Worm (Caenorhabditis elegans): ENCODE measurements around the gene T14B4.9.

DNA sequence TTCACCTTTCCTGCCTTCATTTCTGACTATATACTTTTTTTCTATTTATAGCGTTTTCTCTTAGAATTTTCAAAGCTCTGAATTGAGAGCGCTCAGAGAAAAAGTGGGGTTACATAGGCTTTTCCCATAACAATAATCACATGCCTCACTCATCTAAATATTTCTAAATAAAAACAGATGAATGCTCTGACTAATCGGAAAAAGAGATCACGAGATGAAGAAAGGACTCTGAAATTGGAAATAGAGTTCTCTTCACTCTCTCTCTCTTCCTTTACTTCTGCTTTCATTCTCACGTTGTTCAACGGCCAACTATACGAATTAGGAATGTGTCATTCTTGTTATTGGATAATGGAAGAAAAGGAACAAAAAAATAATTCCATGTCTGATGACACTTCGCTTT is 44.5 kb downstream of the T14B4.9 start:
- TF ChIP-seq R02D3.7 (tag; optimal IDR thresholded peaks at IDR 0.05) (no peak), ztf-11 (tag; optimal IDR thresholded peaks at IDR 0.05) (no peak), ama-1 (optimal IDR thresholded peaks at IDR 0.05) (no peak), unc-39 (tag; optimal IDR thresholded peaks at IDR 0.05) (no peak), ztf-1 (GFP tag; conservative IDR thresholded peaks at IDR 0.05) (no peak), F13H6.1 (tag; optimal IDR thresholded peaks at IDR 0.05) (no peak), fos-1 (tag; optimal IDR thresholded peaks at IDR 0.05) (no peak), ztf-4 (tag; optimal IDR thresholded peaks at IDR 0.05) (no peak), crh-2 (tag; optimal IDR thresholded peaks at IDR 0.05) (peak; percentile 26), gmeb-1 (tag; optimal IDR thresholded peaks at IDR 0.05) (no peak), mdl-1 (tag; optimal IDR thresholded peaks at IDR 0.05) (no peak), unc-62 (GFP tag; optimal IDR thresholded peaks at IDR 0.05) (no peak), nhr-77 (tag; optimal IDR thresholded peaks at IDR 0.05) (no peak)

All from whole organism, L2 larva.